Worm (Caenorhabditis elegans): ENCODE measurements around the gene pqn-84.

Gene pqn-84

ce11 chrIII:11719400-11719875, 19.4 kb downstream of the pqn-84 start, which contains the start of the genes elb-1 and Y41C4A.11 (continued):
- TF ChIP-seq alr-1 (tag; optimal IDR thresholded peaks at IDR 0.05; ENCODE audit: borderline replicate concordance) = no peak
- TF ChIP-seq dpl-1 (GFP tag; optimal IDR thresholded peaks at IDR 0.05) = peak; percentile 98 to 99 (median 99)
- TF ChIP-seq nhr-47 (tag; optimal IDR thresholded peaks at IDR 0.05) = peak; percentile 87
- TF ChIP-seq pag-3 (tag; optimal IDR thresholded peaks at IDR 0.05; ENCODE audit: borderline replicate concordance, insufficient read depth) = no peak
- TF ChIP-seq tlp-1 (tag; optimal IDR thresholded peaks at IDR 0.05) = no peak
- TF ChIP-seq hlh-4 (tag; optimal IDR thresholded peaks at IDR 0.05) = no peak
- no peak for TF ChIP-seq ces-1 (GFP tag; optimal IDR thresholded peaks at IDR 0.05)
- TF ChIP-seq mep-1 (tag; optimal IDR thresholded peaks at IDR 0.05) = peak; percentile 62
- peak; percentile 60 for TF ChIP-seq unc-86 (tag; optimal IDR thresholded peaks at IDR 0.05)
- TF ChIP-seq nhr-19 (GFP tag; conservative IDR thresholded peaks at IDR 0.05) = peak; percentile 76
- peak; percentile 25 for TF ChIP-seq egl-13 (tag; optimal IDR thresholded peaks at IDR 0.05)
- TF ChIP-seq nhr-84 (tag; optimal IDR thresholded peaks at IDR 0.05) = no peak
- peak; percentile 79 for TF ChIP-seq nhr-90 (tag; optimal IDR thresholded peaks at IDR 0.05; ENCODE audit: poor library complexity)
- TF ChIP-seq lin-13 (GFP tag; optimal IDR thresholded peaks at IDR 0.05) = peak; percentile 49
- TF ChIP-seq elt-3 (tag; optimal IDR thresholded peaks at IDR 0.05) = peak in 2 of 6 experiments; percentile 8 to 30
- peak; percentile 80 for TF ChIP-seq skn-1 (tag; optimal IDR thresholded peaks at IDR 0.05)
- TF ChIP-seq nhr-28 (tag; optimal IDR thresholded peaks at IDR 0.05) = no peak
- TF ChIP-seq nhr-77 (tag; optimal IDR thresholded peaks at IDR 0.05) = peak; percentile 92
- peak; percentile 29 for TF ChIP-seq ceh-8 (GFP tag; optimal IDR thresholded peaks at IDR 0.05)
- no peak for TF ChIP-seq unc-62 (GFP tag; optimal IDR thresholded peaks at IDR 0.05)
- no peak for TF ChIP-seq lir-3 (tag; optimal IDR thresholded peaks at IDR 0.05; ENCODE audit: poor library complexity)
- no peak for TF ChIP-seq ceh-63 (GFP tag; optimal IDR thresholded peaks at IDR 0.05)
- TF ChIP-seq lin-35 (GFP tag; optimal IDR thresholded peaks at IDR 0.05) = peak; percentile 99
- TF ChIP-seq ama-1 (optimal IDR thresholded peaks at IDR 0.05) = no peak
- no peak for TF ChIP-seq efl-3 (GFP tag; optimal IDR thresholded peaks at IDR 0.05)
- peak; percentile 76 for TF ChIP-seq xbp-1 (tag; optimal IDR thresholded peaks at IDR 0.05)
- TF ChIP-seq mef-2 (tag; optimal IDR thresholded peaks at IDR 0.05) = no peak
- TF ChIP-seq unc-98 (GFP tag; IDR thresholded peaks at IDR 0.05) = no peak
- TF ChIP-seq fkh-10 (GFP tag; optimal IDR thresholded peaks at IDR 0.05) = no peak
- TF ChIP-seq sup-37 (GFP tag; optimal IDR thresholded peaks at IDR 0.05) = no peak
- TF ChIP-seq rnt-1 (tag; optimal IDR thresholded peaks at IDR 0.05) = no peak
- TF ChIP-seq blmp-1 (tag; optimal IDR thresholded peaks at IDR 0.05) = peak; percentile 28
- TF ChIP-seq aha-1 (tag; optimal IDR thresholded peaks at IDR 0.05) = no peak
- TF ChIP-seq C16A3.4 (tag; optimal IDR thresholded peaks at IDR 0.05) = peak; percentile 73

DNA sequence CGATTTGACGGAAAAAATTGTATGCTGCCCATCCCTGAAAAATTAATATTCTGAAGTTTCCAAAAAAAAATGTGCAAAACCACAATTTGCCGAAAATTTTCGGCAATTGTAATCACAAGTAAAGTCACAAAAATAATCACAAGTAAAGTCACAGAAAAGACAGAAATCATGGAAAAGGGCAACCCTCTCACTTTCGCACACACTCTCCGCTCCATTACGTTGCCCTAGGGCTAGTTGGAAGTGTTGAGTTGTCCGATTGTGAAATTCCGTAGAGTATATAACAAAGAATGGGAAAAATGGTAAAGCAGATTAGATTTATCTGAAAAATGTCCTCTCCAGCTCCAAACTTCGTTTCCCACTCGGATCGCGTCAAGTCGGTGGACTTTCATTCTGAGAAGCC, 21.3 kb downstream of the pqn-84 start, which contains the start of gene Y41C4A.32:
Gene Y41C4A.32 (plus strand): TSS at position 302 of the 400 bp plus-strand sequence.
- TF ChIP-seq unc-62 (GFP tag; optimal IDR thresholded peaks at IDR 0.05) = no peak
- peak; percentile 33 for TF ChIP-seq skn-1 (tag; optimal IDR thresholded peaks at IDR 0.05)
- no peak for TF ChIP-seq efl-1 (optimal IDR thresholded peaks at IDR 0.05)
- TF ChIP-seq efl-1 (GFP tag; optimal IDR thresholded peaks at IDR 0.05 in 1 of 2) = peak; percentile 20 to 91
- no peak for TF ChIP-seq rnt-1 (tag; optimal IDR thresholded peaks at IDR 0.05)
- TF ChIP-seq lsy-2 (tag; optimal IDR thresholded peaks at IDR 0.05) = no peak
- TF ChIP-seq ceh-8 (GFP tag; optimal IDR thresholded peaks at IDR 0.05) = no peak
- TF ChIP-seq nhr-77 (tag; optimal IDR thresholded peaks at IDR 0.05) = no peak
- no peak for TF ChIP-seq aha-1 (tag; optimal IDR thresholded peaks at IDR 0.05)
- TF ChIP-seq ceh-63 (GFP tag; optimal IDR thresholded peaks at IDR 0.05) = no peak
- TF ChIP-seq ets-5 (GFP tag; IDR thresholded peaks at IDR 0.05) = no peak

DNA sequence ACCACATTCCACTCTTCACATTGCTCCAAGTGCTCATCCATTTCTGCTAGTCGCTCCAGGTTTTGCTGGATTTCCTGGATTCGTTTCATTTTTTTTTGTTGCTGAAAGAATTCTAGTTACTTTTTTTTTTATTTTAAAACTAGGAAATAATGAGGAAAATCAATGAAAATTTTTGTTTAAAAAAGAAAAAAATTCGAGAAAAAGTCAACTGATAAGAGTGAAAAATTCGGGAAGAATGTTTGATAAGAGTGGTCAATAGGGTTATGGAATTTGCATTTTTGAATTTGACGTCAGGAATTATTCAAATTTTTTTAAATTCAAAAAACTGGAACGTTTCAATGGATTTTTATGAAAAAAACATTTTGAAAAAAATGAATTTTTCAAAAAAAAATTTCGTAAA, 26.5 kb downstream of the pqn-84 start, which contains the start of gene Y41C4A.12:
Gene Y41C4A.12 (minus strand): TSS at position 101 of the 400 bp plus-strand sequence.
- TF ChIP-seq efl-3 (GFP tag; optimal IDR thresholded peaks at IDR 0.05) (no peak), fkh-10 (GFP tag; optimal IDR thresholded peaks at IDR 0.05) (no peak), ceh-88 (GFP tag; IDR thresholded peaks at IDR 0.05) (no peak), egl-27 (tag; optimal IDR thresholded peaks at IDR 0.05) (no peak), irx-1 (tag; optimal IDR thresholded peaks at IDR 0.05) (no peak), sup-37 (GFP tag; optimal IDR thresholded peaks at IDR 0.05) (no peak), alr-1 (tag; optimal IDR thresholded peaks at IDR 0.05; ENCODE audit: borderline replicate concordance) (no peak), C34B4.2 (tag; optimal IDR thresholded peaks at IDR 0.05) (no peak), Y116A8C.19 (tag; optimal IDR thresholded peaks at IDR 0.05; ENCODE audit: borderline replicate concordance) (no peak), C16A3.4 (tag; optimal IDR thresholded peaks at IDR 0.05) (no peak), egl-13 (tag; optimal IDR thresholded peaks at IDR 0.05) (no peak), nhr-76 (tag; optimal IDR thresholded peaks at IDR 0.05) (no peak), ztf-4 (tag; optimal IDR thresholded peaks at IDR 0.05) (no peak)

Data from whole organism, L1 larva.